Fruit fly (Drosophila melanogaster) whole organism, embryonic: ENCODE measurements around the gene CG17109.

Source experiments
- CG10321 ChIP-seq: fragments of 200-800 bp; sonication (Bioruptor generic); IDR thresholded peaks from 2 replicates; pipeline ENCODE4 v1.3.6; 2022; ENCODE audit warnings: missing biosample characterization, missing genetic modification characterization
- CG10959 ChIP-seq: fragments of 200-800 bp; sonication (Bioruptor generic); IDR thresholded peaks from 2 replicates; pipeline ENCODE4 v1.3.6; 2022; ENCODE audit warnings: missing biosample characterization, missing genetic modification characterization
- CG13123 ChIP-seq: fragments of 200-800 bp; sonication (Bioruptor generic); optimal IDR thresholded peaks from 2 replicates; lab custom pipeline; 2016; ENCODE audit warnings: missing biosample characterization, missing genetic modification characterization
- CG14710 ChIP-seq: fragments of 200-800 bp; sonication (Bioruptor generic); optimal IDR thresholded peaks from 3 replicates; lab custom pipeline; 2019; ENCODE audit warnings: missing biosample characterization, mild to moderate bottlenecking, missing genetic modification characterization, moderate library complexity
- CG15479 ChIP-seq: fragments of 200-800 bp; sonication (Bioruptor generic); optimal IDR thresholded peaks from 3 replicates; lab custom pipeline; 2019; ENCODE audit warnings: missing biosample characterization, mild to moderate bottlenecking, missing genetic modification characterization, moderate library complexity
- CG17328 ChIP-seq: fragments of 200-800 bp; sonication (Bioruptor generic); IDR thresholded peaks from 2 replicates; pipeline ENCODE4 v1.3.6; 2022; ENCODE audit warnings: missing biosample characterization, missing genetic modification characterization
- CG17568 ChIP-seq: fragments of 200-800 bp; sonication (Bioruptor generic); optimal IDR thresholded peaks from 2 replicates; lab custom pipeline; 2018; ENCODE audit warnings: missing biosample characterization, mild to moderate bottlenecking, missing genetic modification characterization, moderate library complexity
- CG2120 ChIP-seq: fragments of 200-800 bp; sonication (Bioruptor generic); optimal IDR thresholded peaks from 3 replicates; lab custom pipeline; 2016; ENCODE audit warnings: missing biosample characterization, missing genetic modification characterization
- CG2129 ChIP-seq: fragments of 200-800 bp; sonication (Bioruptor generic); IDR thresholded peaks from 2 replicates; pipeline ENCODE4 v1.3.6; 2022; ENCODE audit warnings: missing biosample characterization, missing genetic modification characterization; ENCODE audit not compliant: partially characterized antibody
- CG2199 ChIP-seq: fragments of 200-800 bp; sonication (Bioruptor generic); IDR thresholded peaks from 3 replicates; pipeline ENCODE4 v1.3.6; 2022; ENCODE audit warnings: missing biosample characterization, missing genetic modification characterization
- CG30020 ChIP-seq: fragments of 200-800 bp; optimal IDR thresholded peaks from 2 replicates; lab custom pipeline; 2019; ENCODE audit warnings: missing biosample characterization, mild to moderate bottlenecking, missing genetic modification characterization, moderate library complexity
- CG31441 ChIP-seq: fragments of 200-800 bp; sonication (Bioruptor generic); IDR thresholded peaks from 2 replicates; pipeline ENCODE4 v1.3.6; 2022; ENCODE audit warnings: missing biosample characterization, missing genetic modification characterization
- CG4424 ChIP-seq: fragments of 200-800 bp; sonication (Bioruptor generic); optimal IDR thresholded peaks from 3 replicates; lab custom pipeline; 2016; ENCODE audit warnings: missing biosample characterization, missing genetic modification characterization
- CG4820 ChIP-seq: fragments of 200-800 bp; sonication (Bioruptor generic); optimal IDR thresholded peaks from 3 replicates; lab custom pipeline; 2016; ENCODE audit warnings: missing biosample characterization, missing genetic modification characterization
- CG7786 ChIP-seq: fragments of 200-800 bp; sonication (Bioruptor generic); optimal IDR thresholded peaks from 2 replicates; lab custom pipeline; 2016; ENCODE audit warnings: missing biosample characterization, missing genetic modification characterization
- CG8089 ChIP-seq: fragments of 200-800 bp; sonication (Bioruptor generic); optimal IDR thresholded peaks from 3 replicates; lab custom pipeline; 2016; ENCODE audit warnings: missing biosample characterization, missing genetic modification characterization
- CG8478 ChIP-seq: fragments of >200 bp; optimal IDR thresholded peaks from 2 replicates; lab custom pipeline; 2018
- CG9727 ChIP-seq: fragments of 200-800 bp; sonication (Bioruptor generic); optimal IDR thresholded peaks from 3 replicates; lab custom pipeline; 2017; ENCODE audit warnings: missing biosample characterization, mild to moderate bottlenecking, missing genetic modification characterization
- CG9817 ChIP-seq: fragments of 200-800 bp; sonication (Bioruptor generic); optimal IDR thresholded peaks from 2 replicates; lab custom pipeline; 2018; ENCODE audit warnings: missing biosample characterization, mild to moderate bottlenecking, missing genetic modification characterization, moderate library complexity
- CG9932 ChIP-seq: fragments of 200-800 bp; sonication (Bioruptor generic); IDR thresholded peaks from 2 replicates; pipeline ENCODE4 v1.3.6; 2022; ENCODE audit warnings: missing biosample characterization, missing genetic modification characterization
- CkIIα-i1 ChIP-seq: fragments of 200-800 bp; sonication (Bioruptor generic); IDR thresholded peaks from 2 replicates; pipeline ENCODE4 v1.3.6; 2022; ENCODE audit warnings: missing biosample characterization, missing genetic modification characterization
- Dfd ChIP-seq, 2 experiments: fragments of >200 bp; optimal IDR thresholded peaks; 2 replicates each; lab custom pipeline; 2017; ENCODE audit warnings: missing biosample characterization in 2 of 2, missing genetic modification characterization in 2 of 2
- E2f1 ChIP-seq: fragments of 200-800 bp; sonication (Bioruptor generic); IDR thresholded peaks from 2 replicates; pipeline ENCODE4 v1.3.6; 2022; ENCODE audit warnings: missing biosample characterization, missing genetic modification characterization
- HHEX ChIP-seq: fragments of 200-800 bp; sonication (Bioruptor generic); optimal IDR thresholded peaks from 3 replicates; lab custom pipeline; 2017; ENCODE audit warnings: missing biosample characterization, mild to moderate bottlenecking, missing genetic modification characterization, missing genetic modification reagents
- Hand ChIP-seq: fragments of 200-800 bp; sonication (Bioruptor generic); optimal IDR thresholded peaks from 2 replicates; lab custom pipeline; 2017; ENCODE audit warnings: mild to moderate bottlenecking, missing biosample characterization, missing genetic modification reagents, missing genetic modification characterization
- Hr3 ChIP-seq: fragments of 200-800 bp; sonication (Bioruptor generic); optimal IDR thresholded peaks from 3 replicates; lab custom pipeline; 2016; ENCODE audit warnings: missing biosample characterization, missing genetic modification characterization
- Lpt ChIP-seq: fragments of >200 bp; optimal IDR thresholded peaks from 2 replicates; lab custom pipeline; 2018; ENCODE audit warnings: missing biosample characterization, missing genetic modification characterization
- Neu2 ChIP-seq: fragments of 200-800 bp; sonication (Bioruptor generic); optimal IDR thresholded peaks from 3 replicates; lab custom pipeline; 2016; ENCODE audit warnings: missing biosample characterization, missing genetic modification characterization, borderline replicate concordance
- Rfx ChIP-seq: fragments of 200-800 bp; sonication (Bioruptor generic); IDR thresholded peaks from 2 replicates; pipeline ENCODE4 v1.3.6; 2022; ENCODE audit warnings: missing biosample characterization, missing genetic modification characterization
- Usf ChIP-seq: fragments of 200-800 bp; sonication (Bioruptor generic); optimal IDR thresholded peaks from 2 replicates; lab custom pipeline; 2017; ENCODE audit warnings: missing genotype, missing biosample characterization, missing genetic modification characterization
- abd-A ChIP-seq: fragments of 200-800 bp; sonication (Bioruptor generic); optimal IDR thresholded peaks from 3 replicates; lab custom pipeline; 2019; ENCODE audit warnings: missing biosample characterization, mild to moderate bottlenecking, missing genetic modification characterization, moderate library complexity
- bbx ChIP-seq: fragments of 200-800 bp; sonication (Bioruptor generic); IDR thresholded peaks from 2 replicates; pipeline ENCODE4 v1.3.6; 2022; ENCODE audit warnings: missing biosample characterization, missing genetic modification characterization; ENCODE audit not compliant: partially characterized antibody
- dpn ChIP-seq, 2 experiments: fragments of 200-800 bp; sonication (Bioruptor generic); optimal IDR thresholded peaks; 3 replicates each; lab custom pipeline; 2016; ENCODE audit warnings: missing biosample characterization in 2 of 2, missing genetic modification characterization in 2 of 2
- grn ChIP-seq: fragments of 200-800 bp; sonication (Bioruptor generic); optimal IDR thresholded peaks from 3 replicates; lab custom pipeline; 2017; ENCODE audit warnings: missing biosample characterization, missing genetic modification characterization
- gsb-n ChIP-seq: fragments of 200-800 bp; sonication (Bioruptor generic); optimal IDR thresholded peaks from 3 replicates; lab custom pipeline; 2018; ENCODE audit warnings: missing biosample characterization, mild to moderate bottlenecking, missing genetic modification characterization
- ham ChIP-seq: fragments of 200-800 bp; sonication (Bioruptor generic); IDR thresholded peaks from 2 replicates; pipeline ENCODE4 v1.3.6; 2022; ENCODE audit warnings: missing biosample characterization, missing genetic modification characterization
- hb ChIP-seq: fragments of 200-800 bp; sonication (Bioruptor generic); IDR thresholded peaks from 3 replicates; pipeline ENCODE4 v1.3.6; 2022; ENCODE audit warnings: missing biosample characterization, missing genetic modification characterization; ENCODE audit not compliant: partially characterized antibody
- hkb ChIP-seq, 2 experiments: fragments of 200-800 bp in 1 of 2; fragments of >200 bp in 1 of 2; sonication (Bioruptor generic) in 1 of 2; IDR thresholded peaks in 1 of 2; optimal IDR thresholded peaks in 1 of 2; 2 replicates each; pipeline versions ENCODE4 v1.3.6 to Lab custom; 2017 to 2022; ENCODE audit warnings: missing biosample characterization in 1 of 2, missing genetic modification characterization in 1 of 2
- ind ChIP-seq: fragments of 200-800 bp; sonication (Bioruptor generic); optimal IDR thresholded peaks from 3 replicates; lab custom pipeline; 2016; ENCODE audit warnings: missing biosample characterization, missing genetic modification characterization
- knrl ChIP-seq: fragments of 200-800 bp; sonication (Bioruptor generic); IDR thresholded peaks from 3 replicates; pipeline ENCODE4 v1.3.6; 2022; ENCODE audit warnings: missing biosample characterization, missing genetic modification characterization; ENCODE audit not compliant: partially characterized antibody
- lbe ChIP-seq: fragments of 200-800 bp; sonication (Bioruptor generic); optimal IDR thresholded peaks from 2 replicates; lab custom pipeline; 2016; ENCODE audit warnings: missing biosample characterization, mild to moderate bottlenecking, missing genetic modification characterization
- lilli ChIP-seq: fragments of 200-800 bp; sonication (Bioruptor generic); optimal IDR thresholded peaks from 3 replicates; lab custom pipeline; 2016; ENCODE audit warnings: missing biosample characterization, missing genetic modification characterization
- nom ChIP-seq: fragments of 200-800 bp; sonication (Bioruptor generic); optimal IDR thresholded peaks from 2 replicates; lab custom pipeline; 2017; ENCODE audit warnings: missing biosample characterization, missing genetic modification characterization, mild to moderate bottlenecking, moderate library complexity, missing genetic modification reagents
- otp ChIP-seq: fragments of 200-800 bp; sonication (Bioruptor generic); IDR thresholded peaks from 3 replicates; pipeline ENCODE4, ENCODE4 v1.3.6; 2022; ENCODE audit warnings: missing biosample characterization, missing genetic modification characterization
- pnt ChIP-seq: fragments of 200-800 bp; sonication (Bioruptor generic); optimal IDR thresholded peaks from 3 replicates; lab custom pipeline; 2016; ENCODE audit warnings: missing biosample characterization, missing genetic modification characterization
- shn ChIP-seq: fragments of 200-800 bp; sonication (Bioruptor generic); optimal IDR thresholded peaks from 3 replicates; lab custom pipeline; 2016; ENCODE audit warnings: missing biosample characterization, missing genetic modification characterization
- sisA ChIP-seq: fragments of 200-800 bp; sonication (Bioruptor generic); IDR thresholded peaks from 2 replicates; pipeline ENCODE4 v1.3.6; 2022; ENCODE audit warnings: missing biosample characterization, missing genetic modification characterization
- slbo ChIP-seq: fragments of 200-800 bp; sonication (Bioruptor generic); IDR thresholded peaks from 2 replicates; pipeline ENCODE4 v1.3.6; 2022; ENCODE audit warnings: missing biosample characterization, missing genetic modification characterization
- slou ChIP-seq: fragments of 200-800 bp; sonication (Bioruptor generic); optimal IDR thresholded peaks from 3 replicates; lab custom pipeline; 2016; ENCODE audit warnings: missing biosample characterization, missing genetic modification characterization
- sug ChIP-seq: fragments of 200-800 bp; optimal IDR thresholded peaks from 2 replicates; lab custom pipeline; 2019; ENCODE audit warnings: missing biosample characterization, mild to moderate bottlenecking, missing genetic modification characterization, moderate library complexity
- wek ChIP-seq: fragments of 200-800 bp; sonication (Bioruptor generic); optimal IDR thresholded peaks from 3 replicates; lab custom pipeline; 2018; ENCODE audit warnings: missing biosample characterization, mild to moderate bottlenecking, missing genetic modification characterization, moderate library complexity

The CG17109 gene

DNA sequence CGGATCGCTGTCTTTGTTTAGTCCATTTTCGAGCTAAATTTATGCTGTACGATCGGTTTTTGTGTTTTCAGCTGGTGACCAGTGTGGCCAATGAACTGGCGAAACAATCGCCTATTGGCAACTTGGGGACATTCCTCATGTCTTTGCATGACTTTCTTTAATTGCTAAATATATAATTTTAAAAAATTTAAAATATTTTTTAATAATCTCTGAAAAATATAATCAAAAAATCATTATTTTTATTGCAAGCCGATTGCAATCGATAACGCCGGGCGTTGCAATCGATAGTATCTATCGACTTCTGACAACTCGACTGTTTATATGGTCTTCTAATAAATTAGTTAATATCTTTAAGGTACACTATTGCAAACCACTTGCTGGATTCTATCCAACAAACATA is 34.3 kb upstream of the CG17109 start, which contains the start of the genes sav and Ublcp1 (continued):
- no peak for TF ChIP-seq abd-A (tag; lab: Kevin White, UChicago)
- no peak for TF ChIP-seq nom
- no peak for TF ChIP-seq pnt (GFP tag; lab: Kevin White, UChicago)
- TF ChIP-seq slbo (GFP tag; lab: Robert Waterston, UW): peak; percentile 11; the same call in 1 of the 2 replicates
- TF ChIP-seq Hand (GFP tag; lab: Kevin White, UChicago): no peak
- no peak for TF ChIP-seq CG9817 (tag; lab: Kevin White, UChicago)
- TF ChIP-seq Rfx: no peak; the same call in 1 of the 2 replicates
- no peak for TF ChIP-seq shn (GFP tag; lab: Kevin White, UChicago)
- TF ChIP-seq CG9932 (GFP tag; lab: Robert Waterston, UW): peak; percentile 41; the same call in 1 of the 2 replicates
- no peak for TF ChIP-seq slou (GFP tag; lab: Kevin White, UChicago)
- TF ChIP-seq CG31441 (GFP tag; lab: Robert Waterston, UW): peak; percentile 53
- TF ChIP-seq HHEX (GFP tag; lab: Kevin White, UChicago): no peak
- no peak for TF ChIP-seq CG2199 (GFP tag; lab: Robert Waterston, UW)
- TF ChIP-seq CG30020: peak; percentile 43
- no peak for TF ChIP-seq CG4820 (GFP tag; lab: Kevin White, UChicago)
- no peak for TF ChIP-seq grn
- no peak for TF ChIP-seq ham (GFP tag; lab: Robert Waterston, UW)
- TF ChIP-seq dpn (GFP tag; optimal IDR thresholded peaks at IDR 0.05; lab: Kevin White, UChicago): peak in 1 of 2 experiments; percentile 38
- no peak for TF ChIP-seq hkb (optimal IDR thresholded peaks at IDR 0.05; lab: Kevin White, UChicago)
- TF ChIP-seq hkb (GFP tag; IDR thresholded peaks at IDR 0.05; lab: Robert Waterston, UW): 0 out of 2 replicates have a peak, but pooled peaks have one; percentile 13
- TF ChIP-seq lbe: peak; percentile 61
- TF ChIP-seq CkIIα-i1 (GFP tag; lab: Robert Waterston, UW): no peak
- TF ChIP-seq otp (GFP tag; lab: Robert Waterston, UW): no peak
- peak; percentile 27 for TF ChIP-seq Hr3 (GFP tag; lab: Kevin White, UChicago)
- TF ChIP-seq CG2120 (GFP tag; lab: Kevin White, UChicago): peak; percentile 32
- TF ChIP-seq CG10959 (GFP tag; lab: Robert Waterston, UW): no peak
- no peak for TF ChIP-seq CG8478 (lab: Kevin White, UChicago)
- TF ChIP-seq CG10321: no peak
- TF ChIP-seq CG7786 (GFP tag; lab: Kevin White, UChicago): no peak
- TF ChIP-seq ind (GFP tag; lab: Kevin White, UChicago): peak; percentile 25
- no peak for TF ChIP-seq gsb-n (tag; lab: Kevin White, UChicago)
- TF ChIP-seq CG4424 (GFP tag; lab: Kevin White, UChicago): peak; percentile 20
- no peak for TF ChIP-seq CG8089 (GFP tag; lab: Kevin White, UChicago)
- TF ChIP-seq CG17568 (GFP tag; lab: Kevin White, UChicago): no peak
- TF ChIP-seq CG14710 (tag; lab: Kevin White, UChicago): peak; percentile 74
- no peak for TF ChIP-seq E2f1 (GFP tag; lab: Robert Waterston, UW)
- TF ChIP-seq CG17328: no peak
- TF ChIP-seq sug (tag; lab: Kevin White, UChicago): peak; percentile 13
- no peak for TF ChIP-seq Usf (GFP tag; lab: Kevin White, UChicago)
- peak; percentile 92 for TF ChIP-seq CG2129 (GFP tag; lab: Robert Waterston, UW)
- no peak for TF ChIP-seq Neu2
- TF ChIP-seq sisA: no peak
- TF ChIP-seq knrl (GFP tag; lab: Robert Waterston, UW): peak; percentile 92
- TF ChIP-seq hb (GFP tag; lab: Robert Waterston, UW): peak; percentile 80
- no peak for TF ChIP-seq CG15479 (GFP tag; lab: Kevin White, UChicago)
- peak; percentile 90 for TF ChIP-seq bbx (GFP tag; lab: Robert Waterston, UW)
- TF ChIP-seq CG9727 (GFP tag; lab: Kevin White, UChicago): peak; percentile 44
- peak; percentile 27 for TF ChIP-seq lilli (GFP tag; lab: Kevin White, UChicago)
- no peak for TF ChIP-seq CG13123 (GFP tag; lab: Kevin White, UChicago)
- no peak for TF ChIP-seq wek (GFP tag; lab: Kevin White, UChicago)
- TF ChIP-seq Dfd (GFP tag; optimal IDR thresholded peaks at IDR 0.05; lab: Kevin White, UChicago): no peak
- no peak for TF ChIP-seq Lpt
